Worm (Caenorhabditis elegans): ENCODE data around the gene ZK632.4.

Gene ZK632.4

DNA sequence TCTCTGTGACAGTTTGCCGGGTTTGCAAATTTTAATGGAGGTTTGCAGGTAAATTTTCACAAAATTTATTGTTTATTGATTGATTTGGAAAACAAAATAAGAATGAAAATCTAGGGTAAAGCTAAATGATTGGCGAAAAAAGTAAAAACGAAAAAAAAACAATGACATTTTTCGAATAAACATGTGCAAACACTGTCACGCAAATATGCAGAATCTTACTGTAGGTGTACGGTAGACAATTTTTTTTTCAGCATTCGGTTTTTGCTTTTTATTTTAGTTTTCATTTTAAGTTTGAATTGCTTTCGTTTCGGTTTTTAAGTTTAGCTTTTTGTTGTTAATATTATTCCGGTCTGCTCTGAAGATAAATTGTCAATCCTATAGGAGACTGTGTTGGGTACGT is 10.6 kb upstream of the ZK632.4 start (continued):
- TF ChIP-seq mel-28 (tag; optimal IDR thresholded peaks at IDR 0.05; ENCODE audit: borderline replicate concordance) (no peak), madf-3 (GFP tag; IDR thresholded peaks at IDR 0.05) (no peak), Y95B8A.8 (GFP tag; IDR thresholded peaks at IDR 0.05) (no peak), ztf-22 (GFP tag; optimal IDR thresholded peaks at IDR 0.05) (no peak), dpff-1 (tag; optimal IDR thresholded peaks at IDR 0.05) (no peak), pbrm-1 (GFP tag; IDR thresholded peaks at IDR 0.05) (no peak), madf-10 (tag; optimal IDR thresholded peaks at IDR 0.05) (no peak), F57C9.4 (tag; optimal IDR thresholded peaks at IDR 0.05) (no peak), xnd-1 (tag; optimal IDR thresholded peaks at IDR 0.05) (no peak), ceh-27 (GFP tag; optimal IDR thresholded peaks at IDR 0.05) (no peak), sptf-2 (GFP tag; optimal IDR thresholded peaks at IDR 0.05) (no peak), ztf-25 (GFP tag; IDR thresholded peaks at IDR 0.05) (no peak), T07F8.4 (tag; optimal IDR thresholded peaks at IDR 0.05) (no peak), aptf-2 (GFP tag; conservative IDR thresholded peaks at IDR 0.05) (no peak), dox-1 (GFP tag; IDR thresholded peaks at IDR 0.05) (peak; percentile 30; the same call in 1 of the 2 replicates), F33H1.4 (GFP tag; IDR thresholded peaks at IDR 0.05) (peak; percentile 31), lin-54 (GFP tag; optimal IDR thresholded peaks at IDR 0.05) (peak; percentile 45), hlh-26 (GFP tag; conservative IDR thresholded peaks at IDR 0.05) (no peak), lin-35 (GFP tag; optimal IDR thresholded peaks at IDR 0.05) (no peak)

- TF ChIP-seq nhr-80 (tag; optimal IDR thresholded peaks at IDR 0.05) (peak; percentile 2), dox-1 (GFP tag; IDR thresholded peaks at IDR 0.05) (peak; percentile 8; the same call in 1 of the 2 replicates), Y53G8AR.9 (GFP tag; conservative IDR thresholded peaks at IDR 0.05) (0 out of 2 replicates have a peak, but pooled peaks have one; percentile 15), hmg-1.2 (GFP tag; IDR thresholded peaks at IDR 0.05) (peak; percentile 37; the same call in 1 of the 2 replicates), pbrm-1 (GFP tag; IDR thresholded peaks at IDR 0.05) (peak; percentile 42; the same call in 1 of the 2 replicates), lin-40 (tag; optimal IDR thresholded peaks at IDR 0.05) (no peak), rcor-1 (GFP tag; IDR thresholded peaks at IDR 0.05) (0 out of 2 replicates have a peak, but pooled peaks have one; percentile 35), cebp-1 (GFP tag; IDR thresholded peaks at IDR 0.05) (no peak), cebp-1 (tag; optimal IDR thresholded peaks at IDR 0.05) (peak; percentile 25), F33H1.4 (GFP tag; IDR thresholded peaks at IDR 0.05) (no peak), hrde-1 (tag; optimal IDR thresholded peaks at IDR 0.05; ENCODE audit: borderline replicate concordance) (no peak)
These were observed 9.9 kb upstream of the ZK632.4 start, which contains the start of gene cnx-1 for ce11 chrIII:9817087-9817612. TSS of gene cnx-1 (minus strand) at chrIII:9817137.

ce11 chrIII:9813146-9813545 is 5.9 kb upstream of the ZK632.4 start, which contains the start of gene ZK632.14:
TSS of gene ZK632.14 (plus strand) at chrIII:9813446.
- TF ChIP-seq lin-40 (tag; optimal IDR thresholded peaks at IDR 0.05) = no peak
- TF ChIP-seq zfh-2 (GFP tag; conservative IDR thresholded peaks at IDR 0.05) = no peak
- no peak for TF ChIP-seq bed-2 (GFP tag; IDR thresholded peaks at IDR 0.05)
- TF ChIP-seq unc-130 (GFP tag; optimal IDR thresholded peaks at IDR 0.05) = no peak
- no peak for TF ChIP-seq ama-1 (optimal IDR thresholded peaks at IDR 0.05)
- TF ChIP-seq ama-1 (GFP tag; optimal IDR thresholded peaks at IDR 0.05) = no peak
- no peak for TF ChIP-seq him-1 (tag; optimal IDR thresholded peaks at IDR 0.05)
- no peak for TF ChIP-seq B0261.1 (tag; optimal IDR thresholded peaks at IDR 0.05)
- TF ChIP-seq athp-1 (tag; optimal IDR thresholded peaks at IDR 0.05) = no peak
- TF ChIP-seq let-607 (tag; optimal IDR thresholded peaks at IDR 0.05) = no peak
- TF ChIP-seq mxl-1 (tag; optimal IDR thresholded peaks at IDR 0.05) = no peak
- TF ChIP-seq hmg-20 (GFP tag; IDR thresholded peaks at IDR 0.05) = no peak
- TF ChIP-seq tlf-1 (GFP tag; optimal IDR thresholded peaks at IDR 0.05) = no peak
- TF ChIP-seq repo-1 (tag; optimal IDR thresholded peaks at IDR 0.05) = no peak
- no peak for TF ChIP-seq attf-3 (GFP tag; conservative IDR thresholded peaks at IDR 0.05)
- TF ChIP-seq snpc-3.4 (tag; optimal IDR thresholded peaks at IDR 0.05) = no peak
- TF ChIP-seq efl-1 (GFP tag; optimal IDR thresholded peaks at IDR 0.05) = no peak
- no peak for TF ChIP-seq F22D6.2 (tag; optimal IDR thresholded peaks at IDR 0.05)
- no peak for TF ChIP-seq C17E4.6 (GFP tag; IDR thresholded peaks at IDR 0.05)
- no peak for TF ChIP-seq ztf-25 (GFP tag; IDR thresholded peaks at IDR 0.05)

All from whole organism, young adult.